Worm (Caenorhabditis elegans): Measurements from ENCODE around the gene pnc-1.

- TF ChIP-seq duxl-1 (tag; optimal IDR thresholded peaks at IDR 0.05; ENCODE audit: poor library complexity), result no peak
- TF ChIP-seq F10B5.3 (tag; optimal IDR thresholded peaks at IDR 0.05), result no peak
- TF ChIP-seq ceh-82 (tag; optimal IDR thresholded peaks at IDR 0.05), result no peak
- no peak for TF ChIP-seq lin-39 (tag; optimal IDR thresholded peaks at IDR 0.05)
- no peak for TF ChIP-seq ceh-20 (GFP tag; IDR thresholded peaks at IDR 0.05)
- no peak for TF ChIP-seq ama-1 (optimal IDR thresholded peaks at IDR 0.05)
- no peak for TF ChIP-seq skn-1 (tag; optimal IDR thresholded peaks at IDR 0.05)
- TF ChIP-seq ZK337.2 (GFP tag; IDR thresholded peaks at IDR 0.05), result no peak
- peak; percentile 44 for TF ChIP-seq dpl-1 (GFP tag; optimal IDR thresholded peaks at IDR 0.05)
- TF ChIP-seq ceh-28 (tag; optimal IDR thresholded peaks at IDR 0.05), result no peak
- TF ChIP-seq nhr-6 (tag; optimal IDR thresholded peaks at IDR 0.05), result no peak
- TF ChIP-seq set-16 (GFP tag; IDR thresholded peaks at IDR 0.05), result no peak
- no peak for TF ChIP-seq lin-13 (GFP tag; optimal IDR thresholded peaks at IDR 0.05)
- no peak for TF ChIP-seq ztf-11 (tag; optimal IDR thresholded peaks at IDR 0.05)
Measured at ce11 chrIV:210591-210990, 26.3 kb downstream of the pnc-1 start.

Measured in whole organism, L4 larva.